Worm (Caenorhabditis elegans) whole organism, midembryonic: Measurements from ENCODE around the gene col-162.
A peak's percentile ranks its signal among the peaks of the same experiment; 100 is the strongest.

ENCODE experiments used
- flt-1 ChIP-seq: fragments of 200-800 bp; sonication (Bioruptor generic); IDR thresholded peaks from 2 replicates; pipeline ENCODE4 v1.3.6; 2022; ENCODE audit warnings: missing genetic modification characterization, missing compliant biosample characterization
- ztf-23 ChIP-seq: fragments of 200-800 bp; sonication (Bioruptor generic); IDR thresholded peaks from 2 replicates; pipeline ENCODE4 v1.3.6; 2022; ENCODE audit warnings: missing genetic modification reagents, missing genetic modification characterization, missing compliant biosample characterization

DNA sequence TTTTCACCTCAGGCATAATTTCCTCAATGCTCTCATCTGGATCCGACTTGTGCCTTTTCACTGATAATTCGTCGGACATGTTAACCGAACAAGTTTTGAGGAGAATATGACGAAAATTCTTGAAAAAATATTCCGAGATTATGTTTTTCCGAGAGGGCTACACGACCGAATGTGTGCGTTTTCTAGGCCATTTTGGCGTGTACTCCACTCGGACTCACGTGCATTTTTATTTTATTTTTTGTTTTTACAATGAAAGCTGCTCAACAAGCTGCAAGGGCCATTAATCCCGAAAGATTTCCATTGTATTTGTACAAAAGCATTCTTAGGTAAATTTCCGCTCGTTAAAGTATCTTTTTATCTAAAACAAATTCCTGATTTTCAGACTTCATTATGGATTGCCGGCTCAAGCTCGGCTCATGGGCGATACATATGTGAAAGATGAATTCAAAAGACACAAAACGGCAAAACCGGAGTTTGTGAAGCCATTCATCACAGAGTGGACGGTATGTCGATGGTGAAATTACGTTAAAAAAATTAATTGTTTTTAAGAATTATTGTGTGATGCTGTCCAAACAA, 26.5 kb downstream of the col-162 start, which contains the start of the genes F25H9.6 and F25H9.7:
- TF ChIP-seq flt-1 (GFP tag; lab: Robert Waterston, UW) = peak; percentile 65; the same call in 1 of the 2 replicates
- peak; percentile 76; the same call in 1 of the 2 replicates for TF ChIP-seq ztf-23 (GFP tag; lab: Robert Waterston, UW)
